Fruit fly (Drosophila melanogaster) whole organism, embryonic: ENCODE measurements around the gene Bcs1.
A peak's percentile ranks its signal among the peaks of the same experiment; 100 is the strongest.

Experiments used
- Ada2b ChIP-seq: fragments of 200-800 bp; sonication (Bioruptor generic); IDR thresholded peaks from 2 replicates; pipeline ENCODE4 v1.3.6; 2022; ENCODE audit warnings: missing biosample characterization, missing genetic modification characterization
- BtbVII ChIP-seq: fragments of 200-800 bp; sonication (Bioruptor generic); optimal IDR thresholded peaks from 3 replicates; lab custom pipeline; 2017; ENCODE audit warnings: missing biosample characterization, mild to moderate bottlenecking, missing genetic modification characterization
- CG14441 ChIP-seq: fragments of 200-800 bp; sonication (Bioruptor generic); IDR thresholded peaks from 2 replicates; pipeline ENCODE4 v1.3.6; 2022; ENCODE audit warnings: missing biosample characterization, missing genetic modification characterization
- CG17829 ChIP-seq: fragments of 200-800 bp; optimal IDR thresholded peaks from 2 replicates; lab custom pipeline; 2019; ENCODE audit warnings: missing biosample characterization, mild to moderate bottlenecking, missing genetic modification characterization, moderate library complexity
- CG18262 ChIP-seq: fragments of 200-800 bp; optimal IDR thresholded peaks from 3 replicates; lab custom pipeline; 2019; ENCODE audit warnings: missing biosample characterization, mild to moderate bottlenecking, missing genetic modification characterization, moderate library complexity
- CG2129 ChIP-seq: fragments of 200-800 bp; sonication (Bioruptor generic); IDR thresholded peaks from 2 replicates; pipeline ENCODE4 v1.3.6; 2022; ENCODE audit warnings: missing biosample characterization, missing genetic modification characterization; ENCODE audit not compliant: partially characterized antibody
- CG2202 ChIP-seq: fragments of 200-800 bp; sonication (Bioruptor generic); optimal IDR thresholded peaks from 2 replicates; lab custom pipeline; 2018; ENCODE audit warnings: missing biosample characterization, mild to moderate bottlenecking, missing genetic modification characterization
- CG30403 ChIP-seq: fragments of 200-800 bp; sonication (Bioruptor generic); optimal IDR thresholded peaks from 3 replicates; lab custom pipeline; 2016; ENCODE audit warnings: missing biosample characterization, missing genetic modification characterization
- CG6683 ChIP-seq: fragments of 200-800 bp; sonication (Bioruptor generic); optimal IDR thresholded peaks from 2 replicates; lab custom pipeline; 2017; ENCODE audit warnings: missing biosample characterization, mild to moderate bottlenecking, missing genetic modification characterization, missing genetic modification reagents
- CG6854 ChIP-seq: fragments of 200-800 bp; sonication (Bioruptor generic); optimal IDR thresholded peaks from 3 replicates; lab custom pipeline; 2017; ENCODE audit warnings: missing biosample characterization, mild to moderate bottlenecking, missing genetic modification characterization
- CG7271 ChIP-seq: fragments of 200-800 bp; sonication (Bioruptor generic); optimal IDR thresholded peaks from 2 replicates; lab custom pipeline; 2018; ENCODE audit warnings: missing biosample characterization, mild to moderate bottlenecking, missing genetic modification characterization, moderate library complexity
- CG7745 ChIP-seq: fragments of 200-800 bp; sonication (Bioruptor generic); optimal IDR thresholded peaks from 2 replicates; lab custom pipeline; 2018; ENCODE audit warnings: missing biosample characterization, mild to moderate bottlenecking, missing genetic modification characterization, moderate library complexity
- CG8089 ChIP-seq: fragments of 200-800 bp; sonication (Bioruptor generic); optimal IDR thresholded peaks from 3 replicates; lab custom pipeline; 2016; ENCODE audit warnings: missing biosample characterization, missing genetic modification characterization
- CG8388 ChIP-seq: fragments of 200-800 bp; sonication (Bioruptor generic); optimal IDR thresholded peaks from 2 replicates; lab custom pipeline; 2019; ENCODE audit warnings: missing biosample characterization, mild to moderate bottlenecking, missing genetic modification characterization, moderate library complexity
- CoRest ChIP-seq: fragments of 200-800 bp; sonication (Bioruptor generic); optimal IDR thresholded peaks from 3 replicates; lab custom pipeline; 2018; ENCODE audit warnings: missing biosample characterization, mild to moderate bottlenecking, missing genetic modification characterization, moderate library complexity
- Dad ChIP-seq: fragments of 200-800 bp; sonication (Bioruptor generic); optimal IDR thresholded peaks from 3 replicates; lab custom pipeline; 2016; ENCODE audit warnings: missing biosample characterization, missing genetic modification characterization
- Dp ChIP-seq: fragments of 200-800 bp; sonication (Bioruptor generic); optimal IDR thresholded peaks from 2 replicates; lab custom pipeline; 2018; ENCODE audit warnings: missing biosample characterization, mild to moderate bottlenecking, missing genetic modification characterization, moderate library complexity
- Drgx ChIP-seq: fragments of 200-800 bp; sonication (Bioruptor generic); IDR thresholded peaks from 2 replicates; pipeline ENCODE4 v1.3.6; 2022; ENCODE audit warnings: missing biosample characterization, missing genetic modification characterization
- E2f1 ChIP-seq: fragments of 200-800 bp; sonication (Bioruptor generic); IDR thresholded peaks from 2 replicates; pipeline ENCODE4 v1.3.6; 2022; ENCODE audit warnings: missing biosample characterization, missing genetic modification characterization
- ERR ChIP-seq: fragments of 200-800 bp; sonication (Bioruptor generic); optimal IDR thresholded peaks from 2 replicates; lab custom pipeline; 2016; ENCODE audit warnings: missing biosample characterization, missing genetic modification characterization
- Gsc ChIP-seq: fragments of 200-800 bp; sonication (Bioruptor generic); IDR thresholded peaks from 2 replicates; pipeline ENCODE4 v1.3.6; 2022; ENCODE audit warnings: missing biosample characterization, missing genetic modification characterization
- Hsf ChIP-seq: fragments of 200-800 bp; sonication (Bioruptor generic); optimal IDR thresholded peaks from 3 replicates; lab custom pipeline; 2016; ENCODE audit warnings: missing biosample characterization, missing genetic modification characterization
- Kr ChIP-seq: fragments of 200-800 bp; sonication (Bioruptor generic); optimal IDR thresholded peaks from 2 replicates; lab custom pipeline; 2017; ENCODE audit warnings: missing biosample characterization, mild to moderate bottlenecking, missing genetic modification characterization
- Myb ChIP-seq: fragments of 200-800 bp; sonication (Bioruptor generic); optimal IDR thresholded peaks from 2 replicates; lab custom pipeline; 2016; ENCODE audit warnings: missing biosample characterization, missing genetic modification characterization
- Nf-YA ChIP-seq: fragments of 200-800 bp; sonication (Bioruptor generic); IDR thresholded peaks from 2 replicates; pipeline ENCODE4 v1.3.6; 2022; ENCODE audit warnings: missing biosample characterization, missing genetic modification characterization
- NfI ChIP-seq: fragments of 200-800 bp; sonication (Bioruptor generic); optimal IDR thresholded peaks from 3 replicates; lab custom pipeline; 2018; ENCODE audit warnings: missing biosample characterization, mild to moderate bottlenecking, missing genetic modification characterization, moderate library complexity
- Sox102F ChIP-seq: fragments of 200-800 bp; sonication (Bioruptor generic); optimal IDR thresholded peaks from 2 replicates; lab custom pipeline; 2018; ENCODE audit warnings: missing biosample characterization, mild to moderate bottlenecking, missing genetic modification characterization, moderate library complexity
- ab ChIP-seq: fragments of 200-800 bp; sonication (Bioruptor generic); optimal IDR thresholded peaks from 2 replicates; lab custom pipeline; 2016; ENCODE audit warnings: missing biosample characterization, missing genetic modification characterization
- ash1 ChIP-seq: fragments of 200-800 bp; sonication (Bioruptor generic); optimal IDR thresholded peaks from 2 replicates; lab custom pipeline; 2018; ENCODE audit warnings: missing biosample characterization, mild to moderate bottlenecking, missing genetic modification characterization
- cg ChIP-seq: fragments of 200-800 bp; sonication (Bioruptor generic); optimal IDR thresholded peaks from 3 replicates; lab custom pipeline; 2019; ENCODE audit warnings: missing biosample characterization, mild to moderate bottlenecking, missing genetic modification characterization, moderate library complexity
- corto ChIP-seq: fragments of 200-800 bp; sonication (Bioruptor generic); optimal IDR thresholded peaks from 2 replicates; lab custom pipeline; 2016; ENCODE audit warnings: missing biosample characterization, mild to moderate bottlenecking, missing genetic modification characterization, moderate library complexity
- en ChIP-seq: fragments of 200-800 bp; sonication (Bioruptor generic); optimal IDR thresholded peaks from 2 replicates; lab custom pipeline; 2016; ENCODE audit warnings: missing biosample characterization, missing genetic modification characterization
- eve ChIP-seq, 2 experiments: fragments of >200 bp; optimal IDR thresholded peaks; 2 replicates each; lab custom pipeline; 2017; ENCODE audit warnings: missing biosample characterization in 2 of 2, missing genetic modification characterization in 2 of 2
- fru ChIP-seq: fragments of >200 bp; optimal IDR thresholded peaks from 2 replicates; lab custom pipeline; 2017
- ftz-f1 ChIP-seq: fragments of 200-800 bp; sonication (Bioruptor generic); optimal IDR thresholded peaks from 2 replicates; lab custom pipeline; 2016; ENCODE audit warnings: missing biosample characterization, missing genetic modification characterization
- hb ChIP-seq: fragments of 200-800 bp; sonication (Bioruptor generic); IDR thresholded peaks from 3 replicates; pipeline ENCODE4 v1.3.6; 2022; ENCODE audit warnings: missing biosample characterization, missing genetic modification characterization; ENCODE audit not compliant: partially characterized antibody
- ind ChIP-seq: fragments of 200-800 bp; sonication (Bioruptor generic); optimal IDR thresholded peaks from 3 replicates; lab custom pipeline; 2016; ENCODE audit warnings: missing biosample characterization, missing genetic modification characterization
- lov ChIP-seq, 2 experiments: fragments of 200-800 bp in 1 of 2; fragments of >200 bp in 1 of 2; sonication (Bioruptor generic) in 1 of 2; IDR thresholded peaks in 1 of 2; optimal IDR thresholded peaks in 1 of 2; 2 replicates in 1 of 2; 3 replicates in 1 of 2; pipeline versions ENCODE4 v1.3.6 to Lab custom; 2017 to 2022; ENCODE audit warnings: missing biosample characterization in 1 of 2, missing genetic modification characterization in 1 of 2
- nom ChIP-seq: fragments of 200-800 bp; sonication (Bioruptor generic); optimal IDR thresholded peaks from 2 replicates; lab custom pipeline; 2017; ENCODE audit warnings: missing biosample characterization, missing genetic modification characterization, mild to moderate bottlenecking, moderate library complexity, missing genetic modification reagents
- pan ChIP-seq, 4 experiments: fragments of >200 bp in 3 of 4; fragments of 200-800 bp in 1 of 4; sonication (Bioruptor generic) in 1 of 4; optimal IDR thresholded peaks in 3 of 4; IDR thresholded peaks in 1 of 4; 2 replicates each; pipeline versions ENCODE4 v1.3.6 to Lab custom; 2017 to 2022; ENCODE audit warnings: missing biosample characterization in 2 of 4, missing genetic modification characterization in 2 of 4, mixed read lengths in 1 of 4
- pho ChIP-seq: fragments of 200-800 bp; sonication (Bioruptor generic); optimal IDR thresholded peaks from 2 replicates; lab custom pipeline; 2016; ENCODE audit warnings: missing biosample characterization, missing genetic modification characterization
- salm ChIP-seq: fragments of 200-800 bp; sonication (Bioruptor generic); optimal IDR thresholded peaks from 2 replicates; lab custom pipeline; 2018; ENCODE audit warnings: missing biosample characterization, mild to moderate bottlenecking, missing genetic modification characterization
- sens ChIP-seq: fragments of 200-800 bp; sonication (Bioruptor generic); peaks from one replicate; lab custom pipeline; 2016; ENCODE audit warnings: missing biosample characterization, missing genetic modification characterization
- so ChIP-seq: fragments of 200-800 bp; sonication (Bioruptor generic); IDR thresholded peaks from 3 replicates; pipeline ENCODE4 v1.3.6; 2022; ENCODE audit warnings: missing biosample characterization, missing genetic modification characterization
- toy ChIP-seq: fragments of 200-800 bp; sonication (Bioruptor generic); IDR thresholded peaks from 2 replicates; pipeline ENCODE4 v1.3.6; 2022; ENCODE audit warnings: missing biosample characterization, missing genetic modification characterization
- ttk ChIP-seq: fragments of 200-800 bp; sonication (Bioruptor generic); IDR thresholded peaks from 2 replicates; pipeline ENCODE4 v2.1.2; 2022; ENCODE audit warnings: missing biosample characterization, missing genetic modification characterization
- tup ChIP-seq: fragments of 200-800 bp; sonication (Bioruptor generic); optimal IDR thresholded peaks from 2 replicates; lab custom pipeline; 2016; ENCODE audit warnings: missing biosample characterization, mild to moderate bottlenecking, missing genetic modification characterization, moderate library complexity
- zfh1 ChIP-seq: fragments of 200-800 bp; sonication (Bioruptor generic); IDR thresholded peaks from 3 replicates; pipeline ENCODE4 v1.3.6; 2022; ENCODE audit warnings: missing biosample characterization, missing genetic modification characterization
- zfh2 ChIP-seq: fragments of 200-800 bp; sonication (Bioruptor generic); optimal IDR thresholded peaks from 2 replicates; lab custom pipeline; 2016; ENCODE audit warnings: missing biosample characterization, missing genetic modification characterization

Bcs1 gene

DNA sequence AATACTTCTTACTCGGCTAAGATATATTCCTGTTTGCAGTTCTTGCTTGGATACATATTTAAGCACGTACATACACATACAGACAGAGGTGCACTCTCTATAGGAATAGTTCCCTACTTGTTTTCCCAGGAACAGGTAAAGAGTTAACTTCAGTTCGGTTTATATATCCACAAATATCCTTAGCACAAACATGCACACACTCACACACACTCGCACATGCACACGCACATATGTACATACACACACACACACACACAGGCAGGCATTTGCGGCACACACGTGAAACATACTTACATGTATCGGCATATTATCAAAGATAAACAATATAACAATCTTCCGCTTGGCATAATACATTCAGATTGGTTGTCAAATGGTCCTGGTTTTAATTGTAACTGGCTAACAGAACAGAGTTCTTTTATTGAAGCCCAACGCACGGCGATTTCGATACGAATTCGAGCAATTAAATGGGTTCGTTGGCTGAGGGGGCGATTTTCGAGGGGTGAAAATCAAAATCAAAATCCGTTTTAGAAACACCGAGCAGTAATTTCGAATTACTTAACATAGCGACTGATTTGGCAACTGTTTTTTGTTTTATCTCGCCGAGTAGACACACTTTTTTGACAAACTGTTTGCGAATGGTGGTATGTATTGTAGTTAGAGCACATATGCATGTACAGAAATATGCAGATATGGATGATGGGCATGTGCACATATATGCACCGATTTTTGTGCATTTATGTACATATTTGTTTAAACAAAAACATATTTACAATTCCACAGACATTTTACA is 37.7 kb downstream of the Bcs1 start (continued):
- no peak for TF ChIP-seq E2f1 (GFP tag; lab: Robert Waterston, UW)
- no peak for TF ChIP-seq BtbVII (GFP tag; lab: Kevin White, UChicago)
- TF ChIP-seq tup: no peak
- no peak for TF ChIP-seq CG2129 (GFP tag; lab: Robert Waterston, UW)
- TF ChIP-seq nom: no peak
- TF ChIP-seq ERR (GFP tag; lab: Kevin White, UChicago): no peak
- no peak for TF ChIP-seq toy (GFP tag; lab: Robert Waterston, UW)
- no peak for TF ChIP-seq Hsf
- TF ChIP-seq salm: no peak
- no peak for TF ChIP-seq hb (GFP tag; lab: Robert Waterston, UW)
- no peak for TF ChIP-seq en (GFP tag; lab: Kevin White, UChicago)
- no peak for TF ChIP-seq Ada2b
- no peak for TF ChIP-seq CG14441 (GFP tag; lab: Robert Waterston, UW)
- TF ChIP-seq corto (GFP tag; lab: Kevin White, UChicago): no peak
- no peak for TF ChIP-seq so (GFP tag; lab: Robert Waterston, UW)
- no peak for TF ChIP-seq ftz-f1
- TF ChIP-seq zfh2 (GFP tag; lab: Kevin White, UChicago): no peak
- TF ChIP-seq fru: no peak
- no peak for TF ChIP-seq CG7745
- TF ChIP-seq CG6683 (GFP tag; lab: Kevin White, UChicago): no peak
- TF ChIP-seq ttk (GFP tag; lab: Robert Waterston, UW): no peak
- no peak for TF ChIP-seq CG30403 (GFP tag; lab: Kevin White, UChicago)
- no peak for TF ChIP-seq Gsc (GFP tag; lab: Robert Waterston, UW)
- TF ChIP-seq CG8089 (GFP tag; lab: Kevin White, UChicago): no peak
- TF ChIP-seq lov (optimal IDR thresholded peaks at IDR 0.05; lab: Kevin White, UChicago): peak; percentile 80
- TF ChIP-seq lov (GFP tag; IDR thresholded peaks at IDR 0.05; lab: Robert Waterston, UW): no peak
- no peak for TF ChIP-seq Sox102F (GFP tag; lab: Kevin White, UChicago)
- TF ChIP-seq ind (GFP tag; lab: Kevin White, UChicago): no peak
- TF ChIP-seq CoRest: no peak
- TF ChIP-seq Dad: no peak
- TF ChIP-seq CG7271 (tag; lab: Kevin White, UChicago): no peak
- TF ChIP-seq Dp: no peak
- no peak for TF ChIP-seq CG2202
- peak; percentile 13; the same call in 1 of the 3 replicates for TF ChIP-seq zfh1 (GFP tag; lab: Robert Waterston, UW)
- no peak for TF ChIP-seq CG17829 (tag; lab: Kevin White, UChicago)
- 0 out of 2 replicates have a peak, but pooled peaks have one; percentile 27 for TF ChIP-seq Drgx (GFP tag; lab: Robert Waterston, UW)
- peak in 1 of 2 experiments; percentile 36 for TF ChIP-seq eve (GFP tag; optimal IDR thresholded peaks at IDR 0.05; lab: Kevin White, UChicago)
- TF ChIP-seq ab: no peak
- no peak for TF ChIP-seq Myb (GFP tag; lab: Kevin White, UChicago)
- TF ChIP-seq Kr (GFP tag; lab: Kevin White, UChicago): peak; percentile 68
- TF ChIP-seq cg (GFP tag; lab: Kevin White, UChicago): peak; percentile 91
- TF ChIP-seq NfI (GFP tag; lab: Kevin White, UChicago): no peak
- TF ChIP-seq pan (optimal IDR thresholded peaks at IDR 0.05; lab: Kevin White, UChicago): no peak
- TF ChIP-seq pan (GFP tag; optimal IDR thresholded peaks at IDR 0.05 in 1 of 2, IDR thresholded peaks at IDR 0.05 in 1 of 2): peak in 1 of 2 experiments; percentile 48
- no peak for TF ChIP-seq ash1
- TF ChIP-seq CG8388 (GFP tag; lab: Kevin White, UChicago): peak; percentile 99
- TF ChIP-seq sens: peak; percentile 49
- no peak for TF ChIP-seq pho (GFP tag; lab: Kevin White, UChicago)
- TF ChIP-seq CG6854 (GFP tag; lab: Kevin White, UChicago): no peak
- no peak for TF ChIP-seq Nf-YA (GFP tag; lab: Robert Waterston, UW)
- TF ChIP-seq CG18262 (tag; lab: Kevin White, UChicago): no peak
